Fruit fly (Drosophila melanogaster): ENCODE results near the gene CG1273.

Gene CG1273

dm6 chr3L:4307691-4308383 lies 44.3 kb downstream of the CG1273 start, which contains the start of gene dyl:
dyl (minus strand) TSS chr3L:4307718.
- TF ChIP-seq sage (GFP tag; optimal IDR thresholded peaks at IDR 0.05), result no peak
- no peak for TF ChIP-seq pan (optimal IDR thresholded peaks at IDR 0.05)
- TF ChIP-seq Dfd (GFP tag; optimal IDR thresholded peaks at IDR 0.05), result no peak
- no peak for TF ChIP-seq fru (GFP tag; optimal IDR thresholded peaks at IDR 0.05)
- TF ChIP-seq CG32264 (GFP tag; optimal IDR thresholded peaks at IDR 0.05), result no peak
- TF ChIP-seq Hr78 (GFP tag; optimal IDR thresholded peaks at IDR 0.05), result no peak
- no peak for TF ChIP-seq sv (GFP tag; optimal IDR thresholded peaks at IDR 0.05)
- TF ChIP-seq br (GFP tag; optimal IDR thresholded peaks at IDR 0.05), result no peak
- TF ChIP-seq woc (GFP tag; optimal IDR thresholded peaks at IDR 0.05), result no peak
- TF ChIP-seq Rel (GFP tag; optimal IDR thresholded peaks at IDR 0.05), result no peak
- TF ChIP-seq Rel (tag; optimal IDR thresholded peaks at IDR 0.05), result no peak
- no peak for TF ChIP-seq dsf (GFP tag; optimal IDR thresholded peaks at IDR 0.05; ENCODE audit: borderline replicate concordance)
- TF ChIP-seq Dif (GFP tag; optimal IDR thresholded peaks at IDR 0.05; ENCODE audit: partially characterized antibody), result no peak
- no peak for TF ChIP-seq OdsH (GFP tag; optimal IDR thresholded peaks at IDR 0.05)
- no peak for TF ChIP-seq foxo (GFP tag; optimal IDR thresholded peaks at IDR 0.05)
- TF ChIP-seq brk (GFP tag; optimal IDR thresholded peaks at IDR 0.05), result no peak
- TF ChIP-seq dl (GFP tag; optimal IDR thresholded peaks at IDR 0.05; ENCODE audit: insufficient read depth in 1 of 2, partially characterized antibody in 2 of 2), result no peak
- TF ChIP-seq lola (GFP tag; optimal IDR thresholded peaks at IDR 0.05), result no peak
- no peak for TF ChIP-seq tai (GFP tag; optimal IDR thresholded peaks at IDR 0.05)

- TF ChIP-seq Jra (GFP tag; optimal IDR thresholded peaks at IDR 0.05), result no peak
- no peak for TF ChIP-seq sv (GFP tag; optimal IDR thresholded peaks at IDR 0.05)
- TF ChIP-seq jim (GFP tag; optimal IDR thresholded peaks at IDR 0.05), result no peak
- no peak for TF ChIP-seq CrebA (GFP tag; optimal IDR thresholded peaks at IDR 0.05; ENCODE audit: borderline replicate concordance)
- no peak for TF ChIP-seq foxo (GFP tag; optimal IDR thresholded peaks at IDR 0.05)
- no peak for TF ChIP-seq GATAd (GFP tag; optimal IDR thresholded peaks at IDR 0.05)
Observed at dm6 chr3L:4310604-4311003, 47.1 kb downstream of the CG1273 start.

dm6 chr3L:4313299-4313698 lies 49.8 kb downstream of the CG1273 start, which contains the start of gene Claspin:
Claspin (plus strand) TSS chr3L:4313483.
- no peak for TF ChIP-seq Vsx2 (GFP tag; optimal IDR thresholded peaks at IDR 0.05; ENCODE audit: partially characterized antibody)
- no peak for TF ChIP-seq N (GFP tag; optimal IDR thresholded peaks at IDR 0.05)
- no peak for TF ChIP-seq dmrt93B (GFP tag; optimal IDR thresholded peaks at IDR 0.05)
- peak; percentile 57 for TF ChIP-seq tai (GFP tag; optimal IDR thresholded peaks at IDR 0.05)
- TF ChIP-seq HLH106 (tag; optimal IDR thresholded peaks at IDR 0.05), result peak; percentile 16
- peak; percentile 18 for TF ChIP-seq Jra (GFP tag; optimal IDR thresholded peaks at IDR 0.05)
- no peak for TF ChIP-seq dl (GFP tag; optimal IDR thresholded peaks at IDR 0.05; ENCODE audit: insufficient read depth in 1 of 2, partially characterized antibody in 2 of 2)
- no peak for TF ChIP-seq Mio (GFP tag; optimal IDR thresholded peaks at IDR 0.05)
- TF ChIP-seq sv (GFP tag; optimal IDR thresholded peaks at IDR 0.05), result peak; percentile 29
- TF ChIP-seq Hr78 (GFP tag; optimal IDR thresholded peaks at IDR 0.05), result no peak
- TF ChIP-seq dsf (GFP tag; optimal IDR thresholded peaks at IDR 0.05; ENCODE audit: borderline replicate concordance), result peak; percentile 64
- no peak for TF ChIP-seq pan (optimal IDR thresholded peaks at IDR 0.05)
- TF ChIP-seq Abd-B (GFP tag; optimal IDR thresholded peaks at IDR 0.05), result no peak
- peak; percentile 25 for TF ChIP-seq psq (GFP tag; optimal IDR thresholded peaks at IDR 0.05)
- TF ChIP-seq Hnf4 (GFP tag; optimal IDR thresholded peaks at IDR 0.05), result peak; percentile 75
- TF ChIP-seq Sp1 (GFP tag; optimal IDR thresholded peaks at IDR 0.05), result no peak
- no peak for TF ChIP-seq foxo (GFP tag; optimal IDR thresholded peaks at IDR 0.05)
- peak; percentile 42 for TF ChIP-seq OdsH (GFP tag; optimal IDR thresholded peaks at IDR 0.05)
- no peak for TF ChIP-seq usp (GFP tag; optimal IDR thresholded peaks at IDR 0.05)
- no peak for TF ChIP-seq br (GFP tag; optimal IDR thresholded peaks at IDR 0.05)
- no peak for TF ChIP-seq CG32264 (GFP tag; optimal IDR thresholded peaks at IDR 0.05)
- no peak for TF ChIP-seq h (GFP tag; optimal IDR thresholded peaks at IDR 0.05)
- no peak for TF ChIP-seq sage (GFP tag; optimal IDR thresholded peaks at IDR 0.05)
- no peak for TF ChIP-seq Rel (GFP tag; optimal IDR thresholded peaks at IDR 0.05)
- no peak for TF ChIP-seq Rel (tag; optimal IDR thresholded peaks at IDR 0.05)
- TF ChIP-seq Myc (optimal IDR thresholded peaks at IDR 0.05), result no peak
- TF ChIP-seq Hr83 (GFP tag; optimal IDR thresholded peaks at IDR 0.05; ENCODE audit: poor library complexity, severe bottlenecking), result peak; percentile 89
- peak; percentile 33 for TF ChIP-seq ey (GFP tag; optimal IDR thresholded peaks at IDR 0.05)
- TF ChIP-seq rgr (GFP tag; optimal IDR thresholded peaks at IDR 0.05), result peak; percentile 72
- no peak for TF ChIP-seq jim (GFP tag; optimal IDR thresholded peaks at IDR 0.05)
- TF ChIP-seq CG9705 (GFP tag; optimal IDR thresholded peaks at IDR 0.05), result no peak
- no peak for TF ChIP-seq Dif (GFP tag; optimal IDR thresholded peaks at IDR 0.05; ENCODE audit: partially characterized antibody)
- TF ChIP-seq lola (GFP tag; optimal IDR thresholded peaks at IDR 0.05), result no peak
- no peak for TF ChIP-seq CrebA (GFP tag; optimal IDR thresholded peaks at IDR 0.05; ENCODE audit: borderline replicate concordance)
- TF ChIP-seq fru (GFP tag; optimal IDR thresholded peaks at IDR 0.05), result peak; percentile 50
- TF ChIP-seq brk (GFP tag; optimal IDR thresholded peaks at IDR 0.05), result no peak
- TF ChIP-seq Dfd (GFP tag; optimal IDR thresholded peaks at IDR 0.05), result no peak
- TF ChIP-seq woc (GFP tag; optimal IDR thresholded peaks at IDR 0.05), result no peak
- TF ChIP-seq GATAd (GFP tag; optimal IDR thresholded peaks at IDR 0.05), result no peak
